Worm (Caenorhabditis elegans) whole organism, early embryonic: Measurements from ENCODE around the gene D2062.1.

Experiments
- ama-1 ChIP-seq: fragments of 150-350 bp; optimal IDR thresholded peaks from 2 replicates; lab custom pipeline; 2014
- flt-1 ChIP-seq: fragments of 200-800 bp; sonication (Bioruptor generic); IDR thresholded peaks from 2 replicates; pipeline ENCODE4 v1.3.6; 2022; ENCODE audit warnings: missing genetic modification characterization, missing compliant biosample characterization
- hmg-4 ChIP-seq: fragments of 200-800 bp; sonication (Bioruptor generic); optimal IDR thresholded peaks from 2 replicates; lab custom pipeline; 2018; ENCODE audit warnings: mild to moderate bottlenecking, missing genetic modification characterization, missing compliant biosample characterization
- pes-1 ChIP-seq: fragments of 200-800 bp; sonication (Bioruptor generic); IDR thresholded peaks from 2 replicates; pipeline ENCODE4 v1.3.6; 2022; ENCODE audit warnings: missing genetic modification reagents, missing genetic modification characterization, missing compliant biosample characterization

- TF ChIP-seq hmg-4 (GFP tag; lab: Kevin White, UChicago), result no peak
- no peak for TF ChIP-seq ama-1 (lab: Kevin White, UChicago)
- TF ChIP-seq flt-1 (GFP tag; lab: Robert Waterston, UW), result no peak
- TF ChIP-seq pes-1 (GFP tag; lab: Robert Waterston, UW), result no peak
Measured at ce11 chrII:2681118-2681517, 49.8 kb downstream of the D2062.1 start, which contains the start of gene F34D6.1.
